Fruit fly (Drosophila melanogaster): ENCODE data around the gene CG43392.

Gene CG43392

dm6 chr3L:22029670-22030069, at the start of gene CG43392:
CG43392 (minus strand) TSS chr3L:22029770.
- TF ChIP-seq CG8159 (tag; optimal IDR thresholded peaks at IDR 0.05) (no peak), CG12605 (GFP tag; IDR thresholded peaks at IDR 0.05) (no peak), Pif1B (GFP tag; optimal IDR thresholded peaks at IDR 0.05) (no peak), CG4496 (GFP tag; IDR thresholded peaks at IDR 0.05) (no peak), CG34367 (tag; optimal IDR thresholded peaks at IDR 0.05) (no peak), CG8301 (tag; optimal IDR thresholded peaks at IDR 0.05) (no peak)

dm6 chr3L:22078063-22078462, 48.5 kb upstream of the CG43392 start:
- TF ChIP-seq gl (tag; optimal IDR thresholded peaks at IDR 0.05) (no peak), CG12605 (GFP tag; IDR thresholded peaks at IDR 0.05) (no peak), CG8301 (tag; optimal IDR thresholded peaks at IDR 0.05) (peak; percentile 61), CG9948 (tag; optimal IDR thresholded peaks at IDR 0.05) (peak; percentile 50), Pif1A (GFP tag; optimal IDR thresholded peaks at IDR 0.05) (peak; percentile 70), CG34367 (tag; optimal IDR thresholded peaks at IDR 0.05) (peak; percentile 52), Snoo (tag; optimal IDR thresholded peaks at IDR 0.05) (peak; percentile 52), Ets98B (GFP tag; IDR thresholded peaks at IDR 0.05) (peak; percentile 65), rn (GFP tag; IDR thresholded peaks at IDR 0.05) (no peak), CG14655 (GFP tag; optimal IDR thresholded peaks at IDR 0.05) (peak; percentile 65), CG4496 (GFP tag; IDR thresholded peaks at IDR 0.05) (peak; percentile 76), CG10348 (GFP tag; IDR thresholded peaks at IDR 0.05) (no peak), Pif1B (GFP tag; optimal IDR thresholded peaks at IDR 0.05) (peak; percentile 71), CG8159 (tag; optimal IDR thresholded peaks at IDR 0.05) (peak; percentile 61), CG17806 (tag; optimal IDR thresholded peaks at IDR 0.05) (peak; percentile 48), CG13204 (GFP tag; optimal IDR thresholded peaks at IDR 0.05) (no peak), D1 (tag; optimal IDR thresholded peaks at IDR 0.05) (no peak), fd96Ca (GFP tag; IDR thresholded peaks at IDR 0.05) (peak; percentile 76), EcR (GFP tag; optimal IDR thresholded peaks at IDR 0.05) (no peak), CG15710 (tag; optimal IDR thresholded peaks at IDR 0.05) (peak; percentile 64), CG32121 (GFP tag; IDR thresholded peaks at IDR 0.05) (peak; percentile 58)

dm6 chr3L:22075706-22076398, 46.3 kb upstream of the CG43392 start, which contains the start of the genes CG7130 and RpLP0:
CG7130 (minus strand) TSS chr3L:22075756.
RpLP0 (plus strand) TSS chr3L:22075867.
- TF ChIP-seq rn (GFP tag; IDR thresholded peaks at IDR 0.05) (peak; percentile 60), CG8159 (tag; optimal IDR thresholded peaks at IDR 0.05) (peak; percentile 54), CG34367 (tag; optimal IDR thresholded peaks at IDR 0.05) (peak; percentile 79), D1 (tag; optimal IDR thresholded peaks at IDR 0.05) (no peak), CG15710 (tag; optimal IDR thresholded peaks at IDR 0.05) (peak; percentile 71), CG32121 (GFP tag; IDR thresholded peaks at IDR 0.05) (peak; percentile 35; the same call in 1 of the 2 replicates), fd96Ca (GFP tag; IDR thresholded peaks at IDR 0.05) (0 out of 3 replicates have a peak, but pooled peaks have one; percentile 35), CG14655 (GFP tag; optimal IDR thresholded peaks at IDR 0.05) (no peak), Ets98B (GFP tag; IDR thresholded peaks at IDR 0.05) (peak; percentile 49), CG17806 (tag; optimal IDR thresholded peaks at IDR 0.05) (peak; percentile 41), CG8301 (tag; optimal IDR thresholded peaks at IDR 0.05) (peak; percentile 35), gl (tag; optimal IDR thresholded peaks at IDR 0.05) (peak; percentile 69), CG12605 (GFP tag; IDR thresholded peaks at IDR 0.05) (no peak), Snoo (tag; optimal IDR thresholded peaks at IDR 0.05) (peak; percentile 94), Pif1A (GFP tag; optimal IDR thresholded peaks at IDR 0.05) (peak; percentile 84), CG13204 (GFP tag; optimal IDR thresholded peaks at IDR 0.05) (peak; percentile 63), CG4496 (GFP tag; IDR thresholded peaks at IDR 0.05) (peak; percentile 89), CG10348 (GFP tag; IDR thresholded peaks at IDR 0.05) (no peak), CG9948 (tag; optimal IDR thresholded peaks at IDR 0.05) (peak; percentile 27), Pif1B (GFP tag; optimal IDR thresholded peaks at IDR 0.05) (peak; percentile 70), EcR (GFP tag; optimal IDR thresholded peaks at IDR 0.05) (no peak)

- TF ChIP-seq CG15710 (tag; optimal IDR thresholded peaks at IDR 0.05) (no peak), Snoo (tag; optimal IDR thresholded peaks at IDR 0.05) (no peak), CG13204 (GFP tag; optimal IDR thresholded peaks at IDR 0.05) (no peak), rn (GFP tag; IDR thresholded peaks at IDR 0.05) (no peak), CG4496 (GFP tag; IDR thresholded peaks at IDR 0.05) (0 out of 3 replicates have a peak, but pooled peaks have one; percentile 26), Ets98B (GFP tag; IDR thresholded peaks at IDR 0.05) (peak; percentile 13; the same call in 1 of the 2 replicates), CG10348 (GFP tag; IDR thresholded peaks at IDR 0.05) (no peak), CG12605 (GFP tag; IDR thresholded peaks at IDR 0.05) (no peak), CG8301 (tag; optimal IDR thresholded peaks at IDR 0.05) (no peak), CG32121 (GFP tag; IDR thresholded peaks at IDR 0.05) (no peak)
Observed at dm6 chr3L:22074347-22074971, 44.9 kb upstream of the CG43392 start, which contains the start of gene CG7133. CG7133 (minus strand) TSS chr3L:22074523.

dm6 chr3L:22072824-22073223, 43.3 kb upstream of the CG43392 start:
- TF ChIP-seq CG32121 (GFP tag; IDR thresholded peaks at IDR 0.05), result no peak
- peak; percentile 7 for TF ChIP-seq CG17806 (tag; optimal IDR thresholded peaks at IDR 0.05)
- TF ChIP-seq CG4496 (GFP tag; IDR thresholded peaks at IDR 0.05), result peak; percentile 14; the same call in 1 of the 3 replicates
- TF ChIP-seq EcR (GFP tag; optimal IDR thresholded peaks at IDR 0.05), result peak; percentile 32
- peak; percentile 28 for TF ChIP-seq CG9948 (tag; optimal IDR thresholded peaks at IDR 0.05)
- TF ChIP-seq CG8159 (tag; optimal IDR thresholded peaks at IDR 0.05), result no peak
